Fruit fly (Drosophila melanogaster): ENCODE results near the gene CG11279.

dm6 chr3L:13041292-13042067 lies 5.3 kb upstream of the CG11279 start, which contains the start of gene RpS4:
- TF ChIP-seq Eip93F (GFP tag; optimal IDR thresholded peaks at IDR 0.05), result no peak
- TF ChIP-seq OdsH (GFP tag; optimal IDR thresholded peaks at IDR 0.05), result peak; percentile 76
